Fruit fly (Drosophila melanogaster) whole organism, embryonic: ENCODE data around the gene CG7860.

ENCODE experiments used
- Antp ChIP-seq: fragments of 200-800 bp; sonication (Bioruptor generic); optimal IDR thresholded peaks from 3 replicates; lab custom pipeline; 2016; ENCODE audit warnings: missing biosample characterization, missing genetic modification characterization
- CG10321 ChIP-seq: fragments of 200-800 bp; sonication (Bioruptor generic); IDR thresholded peaks from 2 replicates; pipeline ENCODE4 v1.3.6; 2022; ENCODE audit warnings: missing biosample characterization, missing genetic modification characterization
- CG10565 ChIP-seq: fragments of 200-800 bp; sonication (Bioruptor generic); optimal IDR thresholded peaks from 3 replicates; lab custom pipeline; 2016; ENCODE audit warnings: missing biosample characterization, mild to moderate bottlenecking, missing genetic modification characterization
- CG11093 ChIP-seq: fragments of 200-800 bp; sonication (Bioruptor generic); IDR thresholded peaks from 3 replicates; pipeline ENCODE4 v1.3.6; 2022; ENCODE audit warnings: missing biosample characterization, missing genetic modification characterization
- CG12155 ChIP-seq: fragments of 200-800 bp; sonication (Bioruptor generic); optimal IDR thresholded peaks from 3 replicates; lab custom pipeline; 2016; ENCODE audit warnings: missing biosample characterization, missing genetic modification characterization
- CG1603 ChIP-seq: fragments of 200-800 bp; sonication (Bioruptor generic); optimal IDR thresholded peaks from 2 replicates; lab custom pipeline; 2019; ENCODE audit warnings: missing biosample characterization, mild to moderate bottlenecking, missing genetic modification characterization, moderate library complexity
- CG17361 ChIP-seq: fragments of 200-800 bp; sonication (Bioruptor generic); IDR thresholded peaks from 3 replicates; pipeline ENCODE4 v1.3.6; 2022; ENCODE audit warnings: missing biosample characterization, missing genetic modification characterization
- CG18476 ChIP-seq: fragments of 200-800 bp; sonication (Bioruptor generic); optimal IDR thresholded peaks from 2 replicates; lab custom pipeline; 2016; ENCODE audit warnings: missing biosample characterization, mild to moderate bottlenecking, missing genetic modification characterization
- CG18599 ChIP-seq: fragments of 200-800 bp; sonication (Bioruptor generic); optimal IDR thresholded peaks from 3 replicates; lab custom pipeline; 2017; ENCODE audit warnings: missing biosample characterization, missing genetic modification characterization, mild to moderate bottlenecking, moderate library complexity, missing genetic modification reagents
- CG2199 ChIP-seq: fragments of 200-800 bp; sonication (Bioruptor generic); IDR thresholded peaks from 3 replicates; pipeline ENCODE4 v1.3.6; 2022; ENCODE audit warnings: missing biosample characterization, missing genetic modification characterization
- CG30431 ChIP-seq: fragments of 200-800 bp; sonication (Bioruptor generic); optimal IDR thresholded peaks from 2 replicates; lab custom pipeline; 2017; ENCODE audit warnings: missing biosample characterization, missing genetic modification characterization
- CG6683 ChIP-seq: fragments of 200-800 bp; sonication (Bioruptor generic); optimal IDR thresholded peaks from 2 replicates; lab custom pipeline; 2017; ENCODE audit warnings: missing biosample characterization, mild to moderate bottlenecking, missing genetic modification characterization, missing genetic modification reagents
- CG7357 ChIP-seq: fragments of 200-800 bp; sonication (Bioruptor generic); IDR thresholded peaks from 3 replicates; pipeline ENCODE4 v1.3.6; 2022; ENCODE audit warnings: missing biosample characterization, missing genetic modification characterization
- CG8478 ChIP-seq: fragments of >200 bp; optimal IDR thresholded peaks from 2 replicates; lab custom pipeline; 2018
- CG8924 ChIP-seq: fragments of 200-800 bp; optimal IDR thresholded peaks from 3 replicates; lab custom pipeline; 2019; ENCODE audit warnings: missing biosample characterization, mild to moderate bottlenecking, missing genetic modification characterization, moderate library complexity
- CG9876 ChIP-seq: fragments of 200-800 bp; sonication (Bioruptor generic); optimal IDR thresholded peaks from 2 replicates; lab custom pipeline; 2016; ENCODE audit warnings: missing biosample characterization, missing genetic modification characterization
- D ChIP-seq, 2 experiments: fragments of 200-800 bp in 1 of 2; fragments of >200 bp in 1 of 2; sonication (Bioruptor generic) in 1 of 2; optimal IDR thresholded peaks; 2 replicates in 1 of 2; 3 replicates in 1 of 2; lab custom pipeline; 2017; ENCODE audit warnings: mild to moderate bottlenecking in 1 of 2, missing biosample characterization in 1 of 2, missing genetic modification characterization in 1 of 2, missing genetic modification reagents in 1 of 2
- D19A ChIP-seq: fragments of 200-800 bp; optimal IDR thresholded peaks from 3 replicates; lab custom pipeline; 2019; ENCODE audit warnings: missing biosample characterization, mild to moderate bottlenecking, missing genetic modification characterization, moderate library complexity
- Dek ChIP-seq: fragments of 200-800 bp; sonication (Bioruptor generic); optimal IDR thresholded peaks from 3 replicates; lab custom pipeline; 2019; ENCODE audit warnings: missing biosample characterization, mild to moderate bottlenecking, missing genetic modification characterization, moderate library complexity
- Dp ChIP-seq: fragments of 200-800 bp; sonication (Bioruptor generic); optimal IDR thresholded peaks from 2 replicates; lab custom pipeline; 2018; ENCODE audit warnings: missing biosample characterization, mild to moderate bottlenecking, missing genetic modification characterization, moderate library complexity
- Ets65A ChIP-seq: fragments of 200-800 bp; sonication (Bioruptor generic); peaks from one replicate; lab custom pipeline; 2016; ENCODE audit warnings: missing biosample characterization, missing genetic modification characterization
- GATAe ChIP-seq: fragments of 200-800 bp; sonication (Bioruptor generic); conservative IDR thresholded peaks from 2 replicates; pipeline ENCODE4 v1.3.6; 2022; ENCODE audit warnings: missing biosample characterization, missing genetic modification characterization
- Gsc ChIP-seq: fragments of 200-800 bp; sonication (Bioruptor generic); IDR thresholded peaks from 2 replicates; pipeline ENCODE4 v1.3.6; 2022; ENCODE audit warnings: missing biosample characterization, missing genetic modification characterization
- Gug ChIP-seq: fragments of 200-800 bp; sonication (Bioruptor generic); IDR thresholded peaks from 4 replicates; pipeline ENCODE4 v1.3.6; 2022; ENCODE audit warnings: missing biosample characterization, missing genetic modification characterization
- HLHmδ ChIP-seq: fragments of 200-800 bp; sonication (Bioruptor generic); optimal IDR thresholded peaks from 2 replicates; lab custom pipeline; 2018; ENCODE audit warnings: missing biosample characterization, mild to moderate bottlenecking, missing genetic modification characterization, moderate library complexity
- Hey ChIP-seq: fragments of 200-800 bp; sonication (Bioruptor generic); optimal IDR thresholded peaks from 3 replicates; lab custom pipeline; 2018; ENCODE audit warnings: missing biosample characterization, mild to moderate bottlenecking, missing genetic modification characterization
- Mes4 ChIP-seq: fragments of 200-800 bp; sonication (Bioruptor generic); optimal IDR thresholded peaks from 2 replicates; lab custom pipeline; 2016; ENCODE audit warnings: missing biosample characterization, missing genetic modification characterization
- Nf-YC ChIP-seq: fragments of 200-800 bp; optimal IDR thresholded peaks from 3 replicates; lab custom pipeline; 2019; ENCODE audit warnings: missing biosample characterization, mild to moderate bottlenecking, missing genetic modification characterization, moderate library complexity
- Oaz ChIP-seq: fragments of 200-800 bp; sonication (Bioruptor generic); IDR thresholded peaks from 2 replicates; pipeline ENCODE4 v1.3.6; 2022; ENCODE audit warnings: missing biosample characterization, missing genetic modification characterization
- YL-1 ChIP-seq: fragments of 200-800 bp; sonication (Bioruptor generic); optimal IDR thresholded peaks from 3 replicates; lab custom pipeline; 2017; ENCODE audit warnings: missing biosample characterization, mild to moderate bottlenecking, missing genetic modification characterization
- ab ChIP-seq: fragments of 200-800 bp; sonication (Bioruptor generic); optimal IDR thresholded peaks from 2 replicates; lab custom pipeline; 2016; ENCODE audit warnings: missing biosample characterization, missing genetic modification characterization
- abd-A ChIP-seq: fragments of 200-800 bp; sonication (Bioruptor generic); optimal IDR thresholded peaks from 3 replicates; lab custom pipeline; 2019; ENCODE audit warnings: missing biosample characterization, mild to moderate bottlenecking, missing genetic modification characterization, moderate library complexity
- ase ChIP-seq: fragments of 200-800 bp; sonication (Bioruptor generic); IDR thresholded peaks from 3 replicates; pipeline ENCODE4 v1.3.6; 2022; ENCODE audit warnings: missing biosample characterization, missing genetic modification characterization
- ash1 ChIP-seq: fragments of 200-800 bp; sonication (Bioruptor generic); optimal IDR thresholded peaks from 2 replicates; lab custom pipeline; 2018; ENCODE audit warnings: missing biosample characterization, mild to moderate bottlenecking, missing genetic modification characterization
- dmrt11E ChIP-seq: fragments of 200-800 bp; sonication (Bioruptor generic); optimal IDR thresholded peaks from 3 replicates; lab custom pipeline; 2018; ENCODE audit warnings: missing biosample characterization, mild to moderate bottlenecking, missing genetic modification characterization, moderate library complexity
- emc ChIP-seq: fragments of 200-800 bp; sonication (Bioruptor generic); optimal IDR thresholded peaks from 2 replicates; lab custom pipeline; 2016; ENCODE audit warnings: missing biosample characterization, missing genetic modification characterization
- gro ChIP-seq: fragments of 200-800 bp; sonication (Bioruptor generic); optimal IDR thresholded peaks from 2 replicates; lab custom pipeline; 2016; ENCODE audit warnings: missing biosample characterization, missing genetic modification characterization
- gsb-n ChIP-seq: fragments of 200-800 bp; sonication (Bioruptor generic); optimal IDR thresholded peaks from 3 replicates; lab custom pipeline; 2018; ENCODE audit warnings: missing biosample characterization, mild to moderate bottlenecking, missing genetic modification characterization
- h ChIP-seq: fragments of >200 bp; optimal IDR thresholded peaks from 2 replicates; lab custom pipeline; 2017
- jigr1 ChIP-seq: fragments of 200-800 bp; sonication (Bioruptor generic); IDR thresholded peaks from 3 replicates; pipeline ENCODE4 v1.3.6; 2022; ENCODE audit warnings: missing biosample characterization, missing genetic modification characterization
- knrl ChIP-seq: fragments of 200-800 bp; sonication (Bioruptor generic); IDR thresholded peaks from 3 replicates; pipeline ENCODE4 v1.3.6; 2022; ENCODE audit warnings: missing biosample characterization, missing genetic modification characterization; ENCODE audit not compliant: partially characterized antibody
- mld ChIP-seq: fragments of 200-800 bp; sonication (Bioruptor generic); IDR thresholded peaks from 3 replicates; pipeline ENCODE4 v1.3.6; 2022; ENCODE audit warnings: missing biosample characterization, missing genetic modification characterization; ENCODE audit not compliant: partially characterized antibody
- odd ChIP-seq: fragments of 200-800 bp; sonication (Bioruptor generic); optimal IDR thresholded peaks from 2 replicates; lab custom pipeline; 2017; ENCODE audit warnings: missing biosample characterization, mild to moderate bottlenecking, missing genetic modification characterization
- otp ChIP-seq: fragments of 200-800 bp; sonication (Bioruptor generic); IDR thresholded peaks from 3 replicates; pipeline ENCODE4, ENCODE4 v1.3.6; 2022; ENCODE audit warnings: missing biosample characterization, missing genetic modification characterization
- p53 ChIP-seq: fragments of 200-800 bp; sonication (Bioruptor generic); optimal IDR thresholded peaks from 2 replicates; lab custom pipeline; 2016; ENCODE audit warnings: missing biosample characterization, missing genetic modification characterization
- phol ChIP-seq: fragments of 200-800 bp; sonication (Bioruptor generic); optimal IDR thresholded peaks from 3 replicates; lab custom pipeline; 2018; ENCODE audit warnings: missing biosample characterization, mild to moderate bottlenecking, missing genetic modification characterization, moderate library complexity
- pum ChIP-seq: fragments of 200-800 bp; sonication (Bioruptor generic); optimal IDR thresholded peaks from 2 replicates; lab custom pipeline; 2016; ENCODE audit warnings: missing biosample characterization, missing genetic modification characterization
- rib ChIP-seq: fragments of 200-800 bp; sonication (Bioruptor generic); IDR thresholded peaks from 2 replicates; pipeline ENCODE4 v1.3.6; 2022; ENCODE audit warnings: missing biosample characterization, missing genetic modification characterization
- sens ChIP-seq: fragments of 200-800 bp; sonication (Bioruptor generic); peaks from one replicate; lab custom pipeline; 2016; ENCODE audit warnings: missing biosample characterization, missing genetic modification characterization
- sima ChIP-seq: fragments of 200-800 bp; sonication (Bioruptor generic); optimal IDR thresholded peaks from 2 replicates; lab custom pipeline; 2016; ENCODE audit warnings: missing biosample characterization, missing genetic modification characterization
- slp2 ChIP-seq: fragments of 200-800 bp; sonication (Bioruptor generic); optimal IDR thresholded peaks from 2 replicates; lab custom pipeline; 2016; ENCODE audit warnings: missing biosample characterization, missing genetic modification characterization
- tio ChIP-seq: fragments of 200-800 bp; sonication (Bioruptor generic); optimal IDR thresholded peaks from 2 replicates; lab custom pipeline; 2017; ENCODE audit warnings: missing biosample characterization, missing genetic modification characterization, inconsistent platforms

Gene CG7860

DNA sequence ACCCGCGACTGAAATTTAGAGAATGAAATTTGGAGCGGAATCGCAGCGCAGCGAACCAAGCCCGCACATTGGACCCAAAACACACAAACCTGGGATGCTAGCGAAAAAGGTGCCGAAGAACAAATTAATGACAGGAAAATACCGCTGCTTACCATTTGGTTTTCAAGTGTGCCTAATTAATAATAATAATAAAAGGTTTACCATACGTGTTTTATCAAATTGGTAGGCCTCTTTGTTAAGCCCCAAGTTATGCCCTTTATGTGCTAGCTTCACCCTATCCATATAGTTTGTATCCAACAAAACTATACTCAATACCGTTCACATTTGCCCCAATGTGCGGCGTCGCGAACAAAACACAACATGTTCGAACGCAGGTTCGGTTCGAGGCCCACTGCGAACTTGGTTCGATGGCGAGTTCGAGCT is 14.5 kb upstream of the CG7860 start, which contains the start of gene Ac13E (continued):
- peak; percentile 58; the same call in 1 of the 2 replicates for TF ChIP-seq GATAe (GFP tag; lab: Robert Waterston, UW)
- no peak for TF ChIP-seq Dp
- no peak for TF ChIP-seq emc
- peak; percentile 83 for TF ChIP-seq gro
- peak; percentile 64 for TF ChIP-seq YL-1 (GFP tag; lab: Kevin White, UChicago)
- TF ChIP-seq CG2199 (GFP tag; lab: Robert Waterston, UW) = no peak
- peak; percentile 83 for TF ChIP-seq Dek (tag; lab: Kevin White, UChicago)
- TF ChIP-seq D (optimal IDR thresholded peaks at IDR 0.05; lab: Kevin White, UChicago) = no peak
- peak; percentile 89 for TF ChIP-seq D (GFP tag; optimal IDR thresholded peaks at IDR 0.05; lab: Kevin White, UChicago)
- TF ChIP-seq CG10565 (GFP tag; lab: Kevin White, UChicago) = peak; percentile 61
- peak; percentile 68; the same call in 2 of the 3 replicates for TF ChIP-seq knrl (GFP tag; lab: Robert Waterston, UW)
- TF ChIP-seq jigr1 (GFP tag; lab: Robert Waterston, UW) = peak; percentile 78
- TF ChIP-seq odd (GFP tag; lab: Kevin White, UChicago) = peak; percentile 86
- peak; percentile 81 for TF ChIP-seq CG7357 (GFP tag; lab: Robert Waterston, UW)
- peak; percentile 79 for TF ChIP-seq CG30431 (GFP tag; lab: Kevin White, UChicago)
- peak; percentile 85 for TF ChIP-seq D19A (tag; lab: Kevin White, UChicago)
- TF ChIP-seq Oaz (GFP tag; lab: Robert Waterston, UW) = peak; percentile 80
- peak; percentile 28 for TF ChIP-seq CG9876 (GFP tag; lab: Kevin White, UChicago)
- peak; percentile 74 for TF ChIP-seq slp2 (GFP tag; lab: Kevin White, UChicago)
- TF ChIP-seq ab (GFP tag; lab: Kevin White, UChicago) = peak; percentile 7
- peak; percentile 15 for TF ChIP-seq sima
- peak; percentile 78; the same call in 2 of the 3 replicates for TF ChIP-seq otp (GFP tag; lab: Robert Waterston, UW)
- peak; percentile 92 for TF ChIP-seq gsb-n (tag; lab: Kevin White, UChicago)
- TF ChIP-seq CG1603 (tag; lab: Kevin White, UChicago) = peak; percentile 85
- TF ChIP-seq p53 (GFP tag; lab: Kevin White, UChicago) = peak; percentile 20
- peak; percentile 84 for TF ChIP-seq Gug (GFP tag; lab: Robert Waterston, UW)
- peak; percentile 40; the same call in 1 of the 2 replicates for TF ChIP-seq CG10321 (GFP tag; lab: Robert Waterston, UW)
- TF ChIP-seq abd-A (tag; lab: Kevin White, UChicago) = no peak
- peak; percentile 91 for TF ChIP-seq CG8924
- peak; percentile 59 for TF ChIP-seq Gsc (GFP tag; lab: Robert Waterston, UW)
- TF ChIP-seq Ets65A (GFP tag; lab: Kevin White, UChicago) = peak; percentile 94
- TF ChIP-seq tio = peak; percentile 86
- peak; percentile 87 for TF ChIP-seq CG18476 (GFP tag; lab: Kevin White, UChicago)
- peak; percentile 76 for TF ChIP-seq CG12155 (GFP tag; lab: Kevin White, UChicago)
- peak; percentile 2 for TF ChIP-seq ash1
- peak; percentile 89 for TF ChIP-seq dmrt11E (tag; lab: Kevin White, UChicago)
- peak; percentile 75 for TF ChIP-seq ase (GFP tag; lab: Robert Waterston, UW)
- TF ChIP-seq sens (GFP tag; lab: Kevin White, UChicago) = peak; percentile 98
- peak; percentile 95 for TF ChIP-seq CG17361 (GFP tag; lab: Robert Waterston, UW)
- TF ChIP-seq Hey = peak; percentile 52
- TF ChIP-seq Antp (GFP tag; lab: Kevin White, UChicago) = peak; percentile 80
- peak; percentile 65 for TF ChIP-seq Mes4 (GFP tag; lab: Kevin White, UChicago)
- TF ChIP-seq CG11093 (GFP tag; lab: Robert Waterston, UW) = peak; percentile 83
- TF ChIP-seq CG8478 (lab: Kevin White, UChicago) = no peak
- TF ChIP-seq CG18599 = peak; percentile 93
- TF ChIP-seq phol = peak; percentile 89
- peak; percentile 73 for TF ChIP-seq pum (GFP tag; lab: Kevin White, UChicago)
- TF ChIP-seq HLHmδ = no peak
- peak; percentile 71 for TF ChIP-seq rib (GFP tag; lab: Robert Waterston, UW)
- peak; percentile 15; the same call in 1 of the 3 replicates for TF ChIP-seq mld (GFP tag; lab: Robert Waterston, UW)
- peak; percentile 82 for TF ChIP-seq Nf-YC
- no peak for TF ChIP-seq h (lab: Kevin White, UChicago)
- peak; percentile 83 for TF ChIP-seq CG6683 (GFP tag; lab: Kevin White, UChicago)
